Worm (Caenorhabditis elegans): ENCODE data around the gene F23F12.12.

F23F12.12 gene

ce11 chrIII:6507832-6508231 is at the start of gene F23F12.12:
Gene F23F12.12, plus strand, starts transcription at chrIII:6508132.
- no peak for TF ChIP-seq unc-62 (GFP tag; optimal IDR thresholded peaks at IDR 0.05)

ce11 chrIII:6459820-6460219 is 48.1 kb upstream of the F23F12.12 start, which contains the start of gene algn-1:
Gene algn-1, plus strand, starts transcription at chrIII:6460120.
- no peak for TF ChIP-seq unc-62 (GFP tag; optimal IDR thresholded peaks at IDR 0.05)

ce11 chrIII:6462610-6463009 is 45.3 kb upstream of the F23F12.12 start, which contains the start of gene T26A5.8:
Gene T26A5.8, minus strand, starts transcription at chrIII:6462856.
- no peak for TF ChIP-seq unc-62 (GFP tag; optimal IDR thresholded peaks at IDR 0.05)

- no peak for TF ChIP-seq unc-62 (GFP tag; optimal IDR thresholded peaks at IDR 0.05)
Observed at ce11 chrIII:6463679-6464078, 44.3 kb upstream of the F23F12.12 start, which contains the start of gene dlc-1. Gene dlc-1, minus strand, starts transcription at chrIII:6463779.

ce11 chrIII:6464113-6464571 is 43.8 kb upstream of the F23F12.12 start:
- TF ChIP-seq unc-62 (GFP tag; optimal IDR thresholded peaks at IDR 0.05), result no peak

- no peak for TF ChIP-seq unc-62 (GFP tag; optimal IDR thresholded peaks at IDR 0.05)
Observed at ce11 chrIII:6464913-6465312, 43.0 kb upstream of the F23F12.12 start, which contains the start of gene nduf-2.2. Gene nduf-2.2, plus strand, starts transcription at chrIII:6465222.

ce11 chrIII:6467005-6467404 is 40.9 kb upstream of the F23F12.12 start, which contains the start of gene T26A5.2:
Gene T26A5.2, plus strand, starts transcription at chrIII:6467305.
- no peak for TF ChIP-seq unc-62 (GFP tag; optimal IDR thresholded peaks at IDR 0.05)

- no peak for TF ChIP-seq unc-62 (GFP tag; optimal IDR thresholded peaks at IDR 0.05)
Observed at ce11 chrIII:6471451-6471850, 36.5 kb upstream of the F23F12.12 start, which contains the start of gene wht-6. Gene wht-6, plus strand, starts transcription at chrIII:6471751.

ce11 chrIII:6476380-6476779 is 31.6 kb upstream of the F23F12.12 start:
- TF ChIP-seq unc-62 (GFP tag; optimal IDR thresholded peaks at IDR 0.05), result no peak

- no peak for TF ChIP-seq unc-62 (GFP tag; optimal IDR thresholded peaks at IDR 0.05)
Observed at ce11 chrIII:6478256-6479004, 29.5 kb upstream of the F23F12.12 start, which contains the start of gene zip-8. Gene zip-8, plus strand, starts transcription at chrIII:6478955.

- TF ChIP-seq unc-62 (GFP tag; optimal IDR thresholded peaks at IDR 0.05), result no peak
Observed at ce11 chrIII:6479439-6479838, 28.5 kb upstream of the F23F12.12 start.

- TF ChIP-seq unc-62 (GFP tag; optimal IDR thresholded peaks at IDR 0.05), result no peak
Observed at ce11 chrIII:6482918-6483317, 25.0 kb upstream of the F23F12.12 start, which contains the start of gene chtb-2. Gene chtb-2, plus strand, starts transcription at chrIII:6483218.

ce11 chrIII:6488916-6489315 is 19.0 kb upstream of the F23F12.12 start:
- TF ChIP-seq unc-62 (GFP tag; optimal IDR thresholded peaks at IDR 0.05), result no peak

ce11 chrIII:6489493-6489892 is 18.4 kb upstream of the F23F12.12 start, which contains the start of gene rpt-3:
Gene rpt-3, plus strand, starts transcription at chrIII:6489793.
- TF ChIP-seq unc-62 (GFP tag; optimal IDR thresholded peaks at IDR 0.05), result no peak

- no peak for TF ChIP-seq unc-62 (GFP tag; optimal IDR thresholded peaks at IDR 0.05)
Observed at ce11 chrIII:6490989-6491388, 16.9 kb upstream of the F23F12.12 start.

ce11 chrIII:6492807-6493206 is 15.1 kb upstream of the F23F12.12 start, which contains the start of gene srb-11:
Gene srb-11, minus strand, starts transcription at chrIII:6492907.
- no peak for TF ChIP-seq unc-62 (GFP tag; optimal IDR thresholded peaks at IDR 0.05)

ce11 chrIII:6495191-6495723 is 12.7 kb upstream of the F23F12.12 start, which contains the start of gene F23F12.13:
Gene F23F12.13, plus strand, starts transcription at chrIII:6495673.
- TF ChIP-seq unc-62 (GFP tag; optimal IDR thresholded peaks at IDR 0.05), result no peak

Measured in whole organism, dauer.